Fruit fly (Drosophila melanogaster) Kc167 (cell line): ENCODE measurements around the gene Datp.

Source experiments
- Myc ChIP-seq: fragments of >200 bp; optimal IDR thresholded peaks from 2 replicates; lab custom pipeline; 2017; ENCODE audit warnings: missing external identifiers
- insv ChIP-seq: fragments of >200 bp; optimal IDR thresholded peaks from 3 replicates; lab custom pipeline; 2018; ENCODE audit warnings: missing external identifiers
- psq ChIP-seq: fragments of >200 bp; optimal IDR thresholded peaks from 2 replicates; lab custom pipeline; 2017; ENCODE audit warnings: missing external identifiers

- TF ChIP-seq Myc (lab: Kevin White, UChicago) (no peak), insv (lab: Kevin White, UChicago) (no peak), psq (lab: Kevin White, UChicago) (no peak)
Observed at dm6 chr2L:9966983-9967737, 28.6 kb upstream of the Datp start, which contains the start of the genes Dref and RpL13.
